Worm (Caenorhabditis elegans) whole organism, L4/young adult: Measurements from ENCODE around the gene cyp-37B1.

Source experiments
- dao-5 ChIP-seq: sonication (generic microtip); optimal IDR thresholded peaks from 2 replicates; lab custom pipeline; 2016; ENCODE audit warnings: missing genotype, missing genetic modification characterization, moderate library complexity, missing compliant biosample characterization
- him-1 ChIP-seq: sonication (generic microtip); optimal IDR thresholded peaks from 2 replicates; lab custom pipeline; 2016; ENCODE audit warnings: missing genotype, missing genetic modification reagents, missing genetic modification characterization, missing compliant biosample characterization

ce11 chrV:16235647-16236046 lies 42.3 kb upstream of the cyp-37B1 start, which contains the start of gene srh-98:
- TF ChIP-seq dao-5 (tag; lab: Kevin White, UChicago) = no peak
- TF ChIP-seq him-1 (tag; lab: Kevin White, UChicago) = no peak
